Fruit fly (Drosophila melanogaster): ENCODE data around the gene Elp3.
A peak's percentile ranks its signal among the peaks of the same experiment; 100 is the strongest.

Elp3 gene

DNA sequence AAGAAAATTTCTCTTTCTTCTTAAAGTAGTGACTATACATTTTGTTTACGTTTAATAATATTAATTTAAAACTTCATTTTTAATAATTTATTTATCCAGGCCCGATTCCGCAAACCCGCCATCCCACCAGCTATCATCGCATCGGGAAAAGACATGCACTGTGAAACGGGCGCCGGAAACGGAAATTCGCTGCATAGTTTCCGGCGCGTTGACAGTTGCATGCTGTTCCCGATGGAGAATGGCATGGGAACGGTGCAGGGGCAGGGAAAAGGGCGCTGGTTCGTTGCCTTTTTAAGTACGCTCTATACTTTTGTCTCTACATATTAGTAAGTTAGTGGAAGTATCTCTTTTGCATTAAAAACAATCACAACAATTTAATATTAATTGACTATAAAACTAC, 33.4 kb downstream of the Elp3 start:
- TF ChIP-seq CG4496 (GFP tag; IDR thresholded peaks at IDR 0.05) (peak; percentile 32; the same call in 1 of the 3 replicates), CG8159 (tag; optimal IDR thresholded peaks at IDR 0.05) (no peak), rn (GFP tag; IDR thresholded peaks at IDR 0.05) (no peak)

Measured in whole organism, pupa.